Fruit fly (Drosophila melanogaster) whole organism, prepupa: ENCODE results near the gene CG8301.

ENCODE experiments used
- CG11902 ChIP-seq: fragments of 200-800 bp; sonication (Bioruptor generic); optimal IDR thresholded peaks from 3 replicates; lab custom pipeline; 2016; ENCODE audit warnings: missing biosample characterization, missing genetic modification characterization
- CG6792 ChIP-seq: fragments of 200-800 bp; sonication (Bioruptor generic); optimal IDR thresholded peaks from 3 replicates; lab custom pipeline; 2016; ENCODE audit warnings: missing biosample characterization, missing genetic modification characterization
- CG7368 ChIP-seq: fragments of 200-800 bp; sonication (Bioruptor generic); optimal IDR thresholded peaks from 3 replicates; lab custom pipeline; 2016; ENCODE audit warnings: missing biosample characterization, missing genetic modification characterization
- CG8119 ChIP-seq: fragments of 200-800 bp; sonication (Bioruptor generic); IDR thresholded peaks from 3 replicates; pipeline ENCODE4 v1.3.6; 2022; ENCODE audit warnings: missing biosample characterization, missing genetic modification characterization
- Eip78C ChIP-seq: fragments of 200-800 bp; sonication (Bioruptor generic); peaks from one replicate; lab custom pipeline; 2016; ENCODE audit warnings: missing biosample characterization, missing genetic modification characterization
- Gug ChIP-seq: fragments of 200-800 bp; sonication (Bioruptor generic); IDR thresholded peaks from 2 replicates; pipeline ENCODE4 v1.3.6; 2022; ENCODE audit warnings: missing biosample characterization, missing genetic modification characterization
- Hr39 ChIP-seq: fragments of 200-800 bp; sonication (Bioruptor generic); optimal IDR thresholded peaks from 2 replicates; lab custom pipeline; 2016; ENCODE audit warnings: missing biosample characterization, missing genetic modification characterization
- achi ChIP-seq: fragments of 200-800 bp; sonication (Bioruptor generic); optimal IDR thresholded peaks from 3 replicates; lab custom pipeline; 2016; ENCODE audit warnings: missing biosample characterization, missing genetic modification characterization
- fd59A ChIP-seq: fragments of 200-800 bp; sonication (Bioruptor generic); optimal IDR thresholded peaks from 2 replicates; lab custom pipeline; 2017; ENCODE audit warnings: missing biosample characterization, mild to moderate bottlenecking, missing genetic modification characterization, missing genetic modification reagents
- lz ChIP-seq: fragments of 200-800 bp; sonication (Bioruptor generic); optimal IDR thresholded peaks from 3 replicates; lab custom pipeline; 2016; ENCODE audit warnings: missing biosample characterization, missing genetic modification characterization

DNA sequence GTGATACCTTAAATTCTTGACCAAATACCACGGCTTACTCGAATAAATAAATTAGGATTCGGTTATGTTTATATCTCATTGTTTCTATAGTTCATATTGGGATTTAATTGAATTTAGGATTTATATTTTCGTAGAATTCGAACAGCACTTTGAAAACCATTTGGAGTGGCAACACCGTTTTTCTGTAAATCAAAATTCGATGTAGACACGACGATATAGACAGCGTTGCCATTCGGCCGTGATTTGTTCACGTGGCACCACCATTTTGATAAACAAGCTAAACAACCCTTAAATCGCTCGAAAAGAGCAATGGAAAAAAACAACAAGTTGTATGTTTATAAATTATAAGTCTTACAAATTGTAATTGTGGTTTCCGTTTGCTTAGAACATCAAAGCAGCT is 47.5 kb downstream of the CG8301 start:
- TF ChIP-seq Eip78C (GFP tag; lab: Kevin White, UChicago): peak; percentile 32
- no peak for TF ChIP-seq CG6792 (GFP tag; lab: Kevin White, UChicago)
- TF ChIP-seq CG11902 (GFP tag; lab: Kevin White, UChicago): no peak
- no peak for TF ChIP-seq CG8119
- TF ChIP-seq fd59A: no peak
- TF ChIP-seq lz (GFP tag; lab: Kevin White, UChicago): no peak
- TF ChIP-seq CG7368 (GFP tag; lab: Kevin White, UChicago): no peak
- TF ChIP-seq achi (GFP tag; lab: Kevin White, UChicago): no peak
- TF ChIP-seq Hr39 (GFP tag; lab: Kevin White, UChicago): no peak
- TF ChIP-seq Gug: no peak
